Worm (Caenorhabditis elegans) whole organism, L2 larva: ENCODE results near the gene F58E6.11.
A peak's percentile ranks its signal among the peaks of the same experiment; 100 is the strongest.

ENCODE experiments used
- ama-1 ChIP-seq: fragments of 150-350 bp; optimal IDR thresholded peaks from 2 replicates; lab custom pipeline; 2018; ENCODE audit warnings: inconsistent platforms
- ceh-82 ChIP-seq: fragments of 150-350 bp; optimal IDR thresholded peaks from 2 replicates; lab custom pipeline; 2014; ENCODE audit warnings: missing biosample characterization, missing genetic modification characterization
- elt-3 ChIP-seq: sonication (generic microtip); optimal IDR thresholded peaks from 2 replicates; lab custom pipeline; 2017; ENCODE audit warnings: missing biosample characterization, missing genetic modification characterization
- fos-1 ChIP-seq: fragments of 150-350 bp; optimal IDR thresholded peaks from 2 replicates; lab custom pipeline; 2014; ENCODE audit warnings: missing biosample characterization, missing genetic modification characterization
- mdl-1 ChIP-seq, 2 experiments: fragments of 150-350 bp in 1 of 2; sonication (generic microtip) in 1 of 2; optimal IDR thresholded peaks; 2 replicates each; lab custom pipeline; 2017; ENCODE audit warnings: missing biosample characterization in 2 of 2, missing genetic modification characterization in 2 of 2
- nhr-10 ChIP-seq: sonication (generic microtip); optimal IDR thresholded peaks from 2 replicates; lab custom pipeline; 2017; ENCODE audit warnings: missing biosample characterization, missing genetic modification characterization
- nhr-11 ChIP-seq: fragments of 150-350 bp; optimal IDR thresholded peaks from 2 replicates; lab custom pipeline; 2014; ENCODE audit warnings: missing biosample characterization, missing genetic modification characterization
- nhr-12 ChIP-seq: fragments of 150-350 bp; optimal IDR thresholded peaks from 2 replicates; lab custom pipeline; 2014; ENCODE audit warnings: missing biosample characterization, missing genetic modification characterization
- nhr-21 ChIP-seq: fragments of 150-350 bp; optimal IDR thresholded peaks from 2 replicates; lab custom pipeline; 2014; ENCODE audit warnings: missing biosample characterization, missing genetic modification characterization
- nhr-237 ChIP-seq: fragments of 150-350 bp; optimal IDR thresholded peaks from 2 replicates; lab custom pipeline; 2014; ENCODE audit warnings: missing biosample characterization, missing genetic modification characterization
- nhr-77 ChIP-seq: fragments of 150-350 bp; optimal IDR thresholded peaks from 2 replicates; lab custom pipeline; 2014; ENCODE audit warnings: missing biosample characterization, missing genetic modification characterization
- unc-62 ChIP-seq: fragments of 150-350 bp; optimal IDR thresholded peaks from 2 replicates; lab custom pipeline; 2014; ENCODE audit warnings: missing biosample characterization, missing genetic modification reagents, missing genetic modification characterization
- ztf-11 ChIP-seq: sonication (generic microtip); optimal IDR thresholded peaks from 2 replicates; lab custom pipeline; 2017; ENCODE audit warnings: missing biosample characterization, missing genetic modification characterization
- ztf-4 ChIP-seq: fragments of 150-350 bp; optimal IDR thresholded peaks from 2 replicates; lab custom pipeline; 2014; ENCODE audit warnings: missing biosample characterization, missing genetic modification characterization

- TF ChIP-seq fos-1 (tag; lab: Kevin White, UChicago), result peak; percentile 71
- TF ChIP-seq ama-1 (lab: Kevin White, UChicago), result no peak
- TF ChIP-seq nhr-12, result no peak
- TF ChIP-seq nhr-11, result no peak
- TF ChIP-seq mdl-1 (tag; optimal IDR thresholded peaks at IDR 0.05; lab: Kevin White, UChicago), result no peak
- no peak for TF ChIP-seq unc-62
- no peak for TF ChIP-seq nhr-21 (tag; lab: Kevin White, UChicago)
- TF ChIP-seq nhr-77 (tag; lab: Kevin White, UChicago), result no peak
- no peak for TF ChIP-seq nhr-237 (tag; lab: Kevin White, UChicago)
- TF ChIP-seq ztf-4 (tag; lab: Kevin White, UChicago), result no peak
- no peak for TF ChIP-seq nhr-10 (tag; lab: Kevin White, UChicago)
- no peak for TF ChIP-seq elt-3 (tag; lab: Kevin White, UChicago)
- no peak for TF ChIP-seq ceh-82
- no peak for TF ChIP-seq ztf-11 (tag; lab: Kevin White, UChicago)
Measured at ce11 chrV:9738077-9738705, 19.6 kb downstream of the F58E6.11 start.
